Fruit fly (Drosophila melanogaster) whole organism, embryonic: ENCODE measurements around the gene CG32313.

Source experiments
- CG10209 ChIP-seq: fragments of 200-800 bp; sonication (Bioruptor generic); optimal IDR thresholded peaks from 3 replicates; lab custom pipeline; 2017; ENCODE audit warnings: missing biosample characterization, mild to moderate bottlenecking, missing genetic modification characterization, missing genetic modification reagents
- CG11695 ChIP-seq: fragments of 200-800 bp; sonication (Bioruptor generic); IDR thresholded peaks from 3 replicates; pipeline ENCODE4 v1.3.6; 2022; ENCODE audit warnings: missing biosample characterization, missing genetic modification characterization
- CG12391 ChIP-seq: fragments of 200-800 bp; sonication (Bioruptor generic); optimal IDR thresholded peaks from 3 replicates; lab custom pipeline; 2018; ENCODE audit warnings: missing biosample characterization, mild to moderate bottlenecking, missing genetic modification characterization, moderate library complexity
- CG2129 ChIP-seq: fragments of 200-800 bp; sonication (Bioruptor generic); IDR thresholded peaks from 2 replicates; pipeline ENCODE4 v1.3.6; 2022; ENCODE audit warnings: missing biosample characterization, missing genetic modification characterization; ENCODE audit not compliant: partially characterized antibody
- CG34422 ChIP-seq: fragments of 200-800 bp; sonication (Bioruptor generic); IDR thresholded peaks from 3 replicates; pipeline ENCODE4 v1.3.6; 2022; ENCODE audit warnings: missing biosample characterization, missing genetic modification characterization
- ERR ChIP-seq: fragments of 200-800 bp; sonication (Bioruptor generic); optimal IDR thresholded peaks from 2 replicates; lab custom pipeline; 2016; ENCODE audit warnings: missing biosample characterization, missing genetic modification characterization
- Spps ChIP-seq: fragments of 200-800 bp; sonication (Bioruptor generic); optimal IDR thresholded peaks from 2 replicates; lab custom pipeline; 2018; ENCODE audit warnings: missing biosample characterization, mild to moderate bottlenecking, missing genetic modification characterization
- dm ChIP-seq: fragments of 200-800 bp; sonication (Bioruptor generic); optimal IDR thresholded peaks from 3 replicates; lab custom pipeline; 2016; ENCODE audit warnings: missing biosample characterization, missing genetic modification characterization
- eve ChIP-seq, 2 experiments: fragments of >200 bp; optimal IDR thresholded peaks; 2 replicates each; lab custom pipeline; 2017; ENCODE audit warnings: missing biosample characterization in 2 of 2, missing genetic modification characterization in 2 of 2
- eyg ChIP-seq: fragments of 200-800 bp; sonication (Bioruptor generic); optimal IDR thresholded peaks from 3 replicates; lab custom pipeline; 2016; ENCODE audit warnings: missing biosample characterization, missing genetic modification characterization
- kay ChIP-seq: fragments of 200-800 bp; sonication (Bioruptor generic); optimal IDR thresholded peaks from 2 replicates; lab custom pipeline; 2016; ENCODE audit warnings: missing biosample characterization, missing genetic modification characterization
- nerfin-1 ChIP-seq: fragments of 200-800 bp; sonication (Bioruptor generic); optimal IDR thresholded peaks from 3 replicates; lab custom pipeline; 2019; ENCODE audit warnings: missing biosample characterization, mild to moderate bottlenecking, missing genetic modification characterization, moderate library complexity
- wek ChIP-seq: fragments of 200-800 bp; sonication (Bioruptor generic); optimal IDR thresholded peaks from 3 replicates; lab custom pipeline; 2018; ENCODE audit warnings: missing biosample characterization, mild to moderate bottlenecking, missing genetic modification characterization, moderate library complexity
- zfh2 ChIP-seq: fragments of 200-800 bp; sonication (Bioruptor generic); optimal IDR thresholded peaks from 2 replicates; lab custom pipeline; 2016; ENCODE audit warnings: missing biosample characterization, missing genetic modification characterization

dm6 chr3L:1549148-1549547 lies 3.6 kb upstream of the CG32313 start:
- TF ChIP-seq eve (GFP tag; optimal IDR thresholded peaks at IDR 0.05; lab: Kevin White, UChicago) (no peak), CG10209 (GFP tag; lab: Kevin White, UChicago) (no peak), wek (GFP tag; lab: Kevin White, UChicago) (peak; percentile 7), CG2129 (no peak), ERR (GFP tag; lab: Kevin White, UChicago) (no peak), CG12391 (tag; lab: Kevin White, UChicago) (peak; percentile 1), dm (GFP tag; lab: Kevin White, UChicago) (no peak), zfh2 (GFP tag; lab: Kevin White, UChicago) (no peak), nerfin-1 (tag; lab: Kevin White, UChicago) (no peak), Spps (no peak), CG34422 (GFP tag; lab: Robert Waterston, UW) (peak; percentile 18; the same call in 1 of the 3 replicates), CG11695 (GFP tag; lab: Robert Waterston, UW) (no peak), eyg (GFP tag; lab: Kevin White, UChicago) (no peak), kay (GFP tag; lab: Kevin White, UChicago) (peak; percentile 19)
